Fruit fly (Drosophila melanogaster) whole organism, embryonic: ENCODE results near the gene CG31245.
A peak's percentile ranks its signal among the peaks of the same experiment; 100 is the strongest.

Experiments
- B-H2 ChIP-seq: fragments of 200-800 bp; sonication (Bioruptor generic); optimal IDR thresholded peaks from 2 replicates; lab custom pipeline; 2018; ENCODE audit warnings: missing biosample characterization, mild to moderate bottlenecking, missing genetic modification characterization
- C15 ChIP-seq: fragments of 200-800 bp; sonication (Bioruptor generic); IDR thresholded peaks from 3 replicates; pipeline ENCODE4 v1.3.6; 2022; ENCODE audit warnings: missing biosample characterization, missing genetic modification characterization
- CG10321 ChIP-seq: fragments of 200-800 bp; sonication (Bioruptor generic); IDR thresholded peaks from 2 replicates; pipeline ENCODE4 v1.3.6; 2022; ENCODE audit warnings: missing biosample characterization, missing genetic modification characterization
- CG10543 ChIP-seq: fragments of 200-800 bp; sonication (Bioruptor generic); optimal IDR thresholded peaks from 3 replicates; lab custom pipeline; 2017; ENCODE audit warnings: missing biosample characterization, mild to moderate bottlenecking, missing genetic modification characterization, moderate library complexity
- CG14014 ChIP-seq: fragments of 200-800 bp; sonication (Bioruptor generic); IDR thresholded peaks from 2 replicates; pipeline ENCODE4 v1.3.6; 2022; ENCODE audit warnings: missing biosample characterization, missing genetic modification characterization
- CG1647 ChIP-seq: fragments of 200-800 bp; sonication (Bioruptor generic); optimal IDR thresholded peaks from 3 replicates; lab custom pipeline; 2016; ENCODE audit warnings: missing biosample characterization, missing genetic modification characterization
- CG18011 ChIP-seq: fragments of 200-800 bp; sonication (Bioruptor generic); optimal IDR thresholded peaks from 2 replicates; lab custom pipeline; 2017; ENCODE audit warnings: missing biosample characterization, missing genetic modification characterization, mild to moderate bottlenecking, moderate library complexity, missing genotype
- CG18476 ChIP-seq: fragments of 200-800 bp; sonication (Bioruptor generic); optimal IDR thresholded peaks from 2 replicates; lab custom pipeline; 2016; ENCODE audit warnings: missing biosample characterization, mild to moderate bottlenecking, missing genetic modification characterization
- CG2129 ChIP-seq: fragments of 200-800 bp; sonication (Bioruptor generic); IDR thresholded peaks from 2 replicates; pipeline ENCODE4 v1.3.6; 2022; ENCODE audit warnings: missing biosample characterization, missing genetic modification characterization; ENCODE audit not compliant: partially characterized antibody
- CG30020 ChIP-seq: fragments of 200-800 bp; optimal IDR thresholded peaks from 2 replicates; lab custom pipeline; 2019; ENCODE audit warnings: missing biosample characterization, mild to moderate bottlenecking, missing genetic modification characterization, moderate library complexity
- CG4328 ChIP-seq: fragments of 200-800 bp; sonication (Bioruptor generic); optimal IDR thresholded peaks from 3 replicates; lab custom pipeline; 2017; ENCODE audit warnings: missing biosample characterization, missing genetic modification reagents, missing genetic modification characterization
- CG5180 ChIP-seq: fragments of 200-800 bp; sonication (Bioruptor generic); optimal IDR thresholded peaks from 3 replicates; lab custom pipeline; 2017; ENCODE audit warnings: missing biosample characterization, missing genetic modification characterization, mild to moderate bottlenecking, moderate library complexity, missing genetic modification reagents
- CG6683 ChIP-seq: fragments of 200-800 bp; sonication (Bioruptor generic); optimal IDR thresholded peaks from 2 replicates; lab custom pipeline; 2017; ENCODE audit warnings: missing biosample characterization, mild to moderate bottlenecking, missing genetic modification characterization, missing genetic modification reagents
- CG6791 ChIP-seq: fragments of 200-800 bp; sonication (Bioruptor generic); IDR thresholded peaks from 3 replicates; pipeline ENCODE4 v1.3.6; 2022; ENCODE audit warnings: missing biosample characterization, missing genetic modification characterization; ENCODE audit not compliant: partially characterized antibody
- CG7271 ChIP-seq: fragments of 200-800 bp; sonication (Bioruptor generic); optimal IDR thresholded peaks from 2 replicates; lab custom pipeline; 2018; ENCODE audit warnings: missing biosample characterization, mild to moderate bottlenecking, missing genetic modification characterization, moderate library complexity
- CG7556 ChIP-seq: fragments of 200-800 bp; sonication (Bioruptor generic); optimal IDR thresholded peaks from 2 replicates; lab custom pipeline; 2017; ENCODE audit warnings: missing biosample characterization, mild to moderate bottlenecking, missing genetic modification characterization
- CG8281 ChIP-seq: fragments of 200-800 bp; sonication (Bioruptor generic); optimal IDR thresholded peaks from 2 replicates; lab custom pipeline; 2018; ENCODE audit warnings: missing biosample characterization, mild to moderate bottlenecking, missing genetic modification characterization, moderate library complexity
- CG8290 ChIP-seq, 3 experiments: fragments of 200-800 bp; sonication (Bioruptor generic); optimal IDR thresholded peaks; 2 replicates each; lab custom pipeline; 2016 to 2019; ENCODE audit warnings: missing biosample characterization in 3 of 3, missing genetic modification characterization in 3 of 3, mild to moderate bottlenecking in 2 of 3, moderate library complexity in 1 of 3
- CG9932 ChIP-seq: fragments of 200-800 bp; sonication (Bioruptor generic); IDR thresholded peaks from 2 replicates; pipeline ENCODE4 v1.3.6; 2022; ENCODE audit warnings: missing biosample characterization, missing genetic modification characterization
- Doc2 ChIP-seq: fragments of 200-800 bp; sonication (Bioruptor generic); IDR thresholded peaks from 2 replicates; pipeline ENCODE4 v1.3.6; 2022; ENCODE audit warnings: missing biosample characterization, missing genetic modification characterization
- Fer3 ChIP-seq: fragments of 200-800 bp; sonication (Bioruptor generic); optimal IDR thresholded peaks from 2 replicates; lab custom pipeline; 2018; ENCODE audit warnings: missing biosample characterization, mild to moderate bottlenecking, missing genetic modification characterization, moderate library complexity
- HLH54F ChIP-seq: fragments of 200-800 bp; sonication (Bioruptor generic); optimal IDR thresholded peaks from 3 replicates; lab custom pipeline; 2016; ENCODE audit warnings: missing biosample characterization, missing genetic modification characterization
- MBD-R2 ChIP-seq: fragments of 200-800 bp; sonication (Bioruptor generic); IDR thresholded peaks from 2 replicates; pipeline ENCODE4 v1.3.6; 2022; ENCODE audit warnings: missing biosample characterization, missing genetic modification characterization
- Mad ChIP-seq: fragments of 200-800 bp; sonication (Bioruptor generic); optimal IDR thresholded peaks from 2 replicates; lab custom pipeline; 2016; ENCODE audit warnings: missing biosample characterization, missing genetic modification characterization
- NK7.1 ChIP-seq: fragments of 200-800 bp; sonication (Bioruptor generic); optimal IDR thresholded peaks from 3 replicates; lab custom pipeline; 2016; ENCODE audit warnings: missing biosample characterization, missing genetic modification characterization
- Nf-YC ChIP-seq: fragments of 200-800 bp; optimal IDR thresholded peaks from 3 replicates; lab custom pipeline; 2019; ENCODE audit warnings: missing biosample characterization, mild to moderate bottlenecking, missing genetic modification characterization, moderate library complexity
- Oaz ChIP-seq: fragments of 200-800 bp; sonication (Bioruptor generic); IDR thresholded peaks from 2 replicates; pipeline ENCODE4 v1.3.6; 2022; ENCODE audit warnings: missing biosample characterization, missing genetic modification characterization
- Ravus ChIP-seq: fragments of 200-800 bp; sonication (Bioruptor generic); IDR thresholded peaks from 2 replicates; pipeline ENCODE4 v1.3.6; 2022; ENCODE audit warnings: missing biosample characterization, missing genetic modification characterization
- Sry-β ChIP-seq: fragments of 200-800 bp; sonication (Bioruptor generic); optimal IDR thresholded peaks from 2 replicates; lab custom pipeline; 2018; ENCODE audit warnings: missing biosample characterization, mild to moderate bottlenecking, missing genetic modification characterization, moderate library complexity
- Xbp1 ChIP-seq: fragments of 200-800 bp; sonication (Bioruptor generic); optimal IDR thresholded peaks from 3 replicates; lab custom pipeline; 2016; ENCODE audit warnings: missing biosample characterization, mild to moderate bottlenecking, missing genetic modification characterization
- cg ChIP-seq: fragments of 200-800 bp; sonication (Bioruptor generic); optimal IDR thresholded peaks from 3 replicates; lab custom pipeline; 2019; ENCODE audit warnings: missing biosample characterization, mild to moderate bottlenecking, missing genetic modification characterization, moderate library complexity
- crp ChIP-seq, 2 experiments: fragments of 200-800 bp; sonication (Bioruptor generic); optimal IDR thresholded peaks; 2 replicates in 1 of 2; 3 replicates in 1 of 2; lab custom pipeline; 2017; ENCODE audit warnings: missing biosample characterization in 2 of 2, missing genetic modification characterization in 2 of 2, mild to moderate bottlenecking in 1 of 2, moderate library complexity in 1 of 2
- disco-r ChIP-seq: fragments of 200-800 bp; sonication (Bioruptor generic); optimal IDR thresholded peaks from 2 replicates; lab custom pipeline; 2016; ENCODE audit warnings: missing biosample characterization, missing genetic modification characterization
- en ChIP-seq: fragments of 200-800 bp; sonication (Bioruptor generic); optimal IDR thresholded peaks from 2 replicates; lab custom pipeline; 2016; ENCODE audit warnings: missing biosample characterization, missing genetic modification characterization
- fd3F ChIP-seq: fragments of 200-800 bp; sonication (Bioruptor generic); optimal IDR thresholded peaks from 2 replicates; lab custom pipeline; 2018; ENCODE audit warnings: missing biosample characterization, mild to moderate bottlenecking, missing genetic modification characterization, moderate library complexity
- gcm ChIP-seq: fragments of 200-800 bp; sonication (Bioruptor generic); optimal IDR thresholded peaks from 2 replicates; lab custom pipeline; 2019; ENCODE audit warnings: missing biosample characterization, mild to moderate bottlenecking, missing genetic modification characterization, moderate library complexity
- gem ChIP-seq: fragments of 200-800 bp; sonication (Bioruptor generic); optimal IDR thresholded peaks from 2 replicates; lab custom pipeline; 2019; ENCODE audit warnings: missing biosample characterization, mild to moderate bottlenecking, missing genetic modification characterization, moderate library complexity
- gro ChIP-seq: fragments of 200-800 bp; sonication (Bioruptor generic); optimal IDR thresholded peaks from 2 replicates; lab custom pipeline; 2016; ENCODE audit warnings: missing biosample characterization, missing genetic modification characterization
- gsb ChIP-seq: fragments of 200-800 bp; sonication (Bioruptor generic); IDR thresholded peaks from 2 replicates; pipeline ENCODE4 v1.3.6; 2022; ENCODE audit warnings: missing biosample characterization, missing genetic modification characterization
- ham ChIP-seq: fragments of 200-800 bp; sonication (Bioruptor generic); IDR thresholded peaks from 2 replicates; pipeline ENCODE4 v1.3.6; 2022; ENCODE audit warnings: missing biosample characterization, missing genetic modification characterization
- hb ChIP-seq: fragments of 200-800 bp; sonication (Bioruptor generic); IDR thresholded peaks from 3 replicates; pipeline ENCODE4 v1.3.6; 2022; ENCODE audit warnings: missing biosample characterization, missing genetic modification characterization; ENCODE audit not compliant: partially characterized antibody
- hkb ChIP-seq, 2 experiments: fragments of 200-800 bp in 1 of 2; fragments of >200 bp in 1 of 2; sonication (Bioruptor generic) in 1 of 2; IDR thresholded peaks in 1 of 2; optimal IDR thresholded peaks in 1 of 2; 2 replicates each; pipeline versions ENCODE4 v1.3.6 to Lab custom; 2017 to 2022; ENCODE audit warnings: missing biosample characterization in 1 of 2, missing genetic modification characterization in 1 of 2
- kni ChIP-seq: fragments of 200-800 bp; sonication (Bioruptor generic); optimal IDR thresholded peaks from 3 replicates; lab custom pipeline; 2017; ENCODE audit warnings: mild to moderate bottlenecking, missing biosample characterization, missing genetic modification reagents, missing genetic modification characterization
- nmo ChIP-seq: fragments of 200-800 bp; sonication (Bioruptor generic); optimal IDR thresholded peaks from 2 replicates; lab custom pipeline; 2018; ENCODE audit warnings: missing biosample characterization, mild to moderate bottlenecking, missing genetic modification characterization, moderate library complexity
- pho ChIP-seq: fragments of 200-800 bp; sonication (Bioruptor generic); optimal IDR thresholded peaks from 2 replicates; lab custom pipeline; 2016; ENCODE audit warnings: missing biosample characterization, missing genetic modification characterization
- sr ChIP-seq: fragments of 200-800 bp; sonication (Bioruptor generic); IDR thresholded peaks from 3 replicates; pipeline ENCODE4 v1.3.6; 2022; ENCODE audit warnings: missing biosample characterization, missing genetic modification characterization
- stc ChIP-seq: fragments of 200-800 bp; sonication (Bioruptor generic); IDR thresholded peaks from 2 replicates; pipeline ENCODE4 v1.3.6; 2022; ENCODE audit warnings: missing biosample characterization, missing genetic modification characterization
- ttk ChIP-seq: fragments of 200-800 bp; sonication (Bioruptor generic); IDR thresholded peaks from 2 replicates; pipeline ENCODE4 v2.1.2; 2022; ENCODE audit warnings: missing biosample characterization, missing genetic modification characterization
- vnd ChIP-seq: fragments of 200-800 bp; sonication (Bioruptor generic); IDR thresholded peaks from 3 replicates; pipeline ENCODE4 v1.3.6; 2022; ENCODE audit warnings: missing biosample characterization, missing genetic modification characterization; ENCODE audit not compliant: partially characterized antibody

CG31245 gene

DNA sequence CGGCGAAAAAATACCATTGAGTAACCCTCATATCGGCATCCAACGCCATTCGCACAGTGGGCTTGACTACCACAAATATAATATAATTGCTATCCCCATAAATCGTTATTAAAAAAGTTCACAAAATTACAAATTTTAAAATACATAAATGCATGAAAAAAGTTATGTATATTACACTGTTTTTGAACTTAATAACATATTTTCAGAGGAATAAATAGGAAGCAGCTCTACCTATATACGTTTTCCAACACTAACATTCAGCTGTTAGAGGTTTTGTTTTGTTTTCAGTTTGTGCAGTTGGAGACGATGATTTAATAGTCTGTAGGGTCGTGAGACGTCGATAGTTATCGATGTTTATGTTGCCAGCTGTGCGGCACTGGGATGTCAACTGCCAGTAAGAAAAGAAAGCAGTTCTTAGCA is 26.1 kb upstream of the CG31245 start, which contains the start of the genes Ino80 and Aptx (continued):
- TF ChIP-seq CG30020 (peak; percentile 81), cg (GFP tag; lab: Kevin White, UChicago) (no peak), gem (tag; lab: Kevin White, UChicago) (peak; percentile 97), CG6791 (peak; percentile 95), CG14014 (GFP tag; lab: Robert Waterston, UW) (peak; percentile 92), fd3F (GFP tag; lab: Kevin White, UChicago) (peak; percentile 89), en (peak; percentile 74), hb (GFP tag; lab: Robert Waterston, UW) (peak; percentile 90), CG18011 (GFP tag; lab: Kevin White, UChicago) (peak; percentile 72), CG5180 (no peak), CG2129 (GFP tag; lab: Robert Waterston, UW) (peak; percentile 68), CG4328 (GFP tag; lab: Kevin White, UChicago) (peak; percentile 84), kni (GFP tag; lab: Kevin White, UChicago) (no peak), CG10321 (GFP tag; lab: Robert Waterston, UW) (peak; percentile 28; the same call in 1 of the 2 replicates), CG1647 (GFP tag; lab: Kevin White, UChicago) (peak; percentile 94), sr (GFP tag; lab: Robert Waterston, UW) (peak; percentile 49; the same call in 1 of the 3 replicates), stc (GFP tag; lab: Robert Waterston, UW) (peak; percentile 93), pho (GFP tag; lab: Kevin White, UChicago) (peak; percentile 97), Ravus (peak; percentile 84), Oaz (GFP tag; lab: Robert Waterston, UW) (peak; percentile 81), C15 (GFP tag; lab: Robert Waterston, UW) (peak; percentile 85; the same call in 2 of the 3 replicates), MBD-R2 (GFP tag; lab: Robert Waterston, UW) (peak; percentile 85), CG18476 (GFP tag; lab: Kevin White, UChicago) (peak; percentile 94), B-H2 (GFP tag; lab: Kevin White, UChicago) (no peak), disco-r (GFP tag; lab: Kevin White, UChicago) (peak; percentile 81), hkb (optimal IDR thresholded peaks at IDR 0.05; lab: Kevin White, UChicago) (peak; percentile 75), hkb (GFP tag; IDR thresholded peaks at IDR 0.05; lab: Robert Waterston, UW) (peak; percentile 94), CG8290 (GFP tag; optimal IDR thresholded peaks at IDR 0.05; lab: Kevin White, UChicago) (peak; percentile 86), CG8290 (tag; optimal IDR thresholded peaks at IDR 0.05; lab: Kevin White, UChicago) (peak; percentile 27 to 82), CG7556 (GFP tag; lab: Kevin White, UChicago) (peak; percentile 92), gro (GFP tag; lab: Kevin White, UChicago) (peak; percentile 75), CG8281 (tag; lab: Kevin White, UChicago) (peak; percentile 72), Fer3 (tag; lab: Kevin White, UChicago) (peak; percentile 91), Mad (GFP tag; lab: Kevin White, UChicago) (peak; percentile 94), gsb (GFP tag; lab: Robert Waterston, UW) (peak; percentile 68), vnd (GFP tag; lab: Robert Waterston, UW) (peak; percentile 93), ttk (GFP tag; lab: Robert Waterston, UW) (peak; percentile 93), CG10543 (GFP tag; lab: Kevin White, UChicago) (peak; percentile 92), CG9932 (GFP tag; lab: Robert Waterston, UW) (peak; percentile 97), Sry-β (GFP tag; lab: Kevin White, UChicago) (peak; percentile 37), Xbp1 (GFP tag; lab: Kevin White, UChicago) (peak; percentile 97), HLH54F (GFP tag; lab: Kevin White, UChicago) (peak; percentile 96), gcm (GFP tag; lab: Kevin White, UChicago) (no peak), CG7271 (tag; lab: Kevin White, UChicago) (peak; percentile 89), Doc2 (GFP tag; lab: Robert Waterston, UW) (peak; percentile 74; the same call in 1 of the 2 replicates), CG6683 (no peak), Nf-YC (tag; lab: Kevin White, UChicago) (no peak), nmo (GFP tag; lab: Kevin White, UChicago) (peak; percentile 97), crp (GFP tag; optimal IDR thresholded peaks at IDR 0.05; lab: Kevin White, UChicago) (peak; percentile 84 to 92), NK7.1 (GFP tag; lab: Kevin White, UChicago) (peak; percentile 82), ham (GFP tag; lab: Robert Waterston, UW) (peak; percentile 86)
